Worm (Caenorhabditis elegans): Measurements from ENCODE around the gene srbc-61.

DNA sequence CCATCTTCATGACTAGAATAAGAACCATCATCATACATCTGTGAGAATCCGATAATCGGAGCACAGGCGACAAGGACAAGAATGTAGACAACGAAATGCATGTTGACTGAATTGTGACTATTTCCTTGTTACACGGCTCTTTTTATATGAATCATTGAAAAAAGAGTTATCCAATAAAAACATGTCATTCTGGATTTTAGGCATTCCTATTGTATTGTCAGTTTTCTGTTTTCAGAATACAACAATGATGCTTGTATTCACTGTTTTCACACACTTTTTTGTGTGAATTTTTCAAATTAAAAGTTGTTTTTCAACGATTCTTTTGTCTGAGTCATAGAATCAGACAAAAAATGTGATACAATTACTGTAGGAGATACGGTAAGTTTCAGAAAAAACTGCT, 40.1 kb upstream of the srbc-61 start, which contains the start of gene F20E11.18:
- TF ChIP-seq ztf-11 (tag; optimal IDR thresholded peaks at IDR 0.05) (no peak), snpc-4 (tag; optimal IDR thresholded peaks at IDR 0.05) (no peak), ama-1 (optimal IDR thresholded peaks at IDR 0.05) (no peak), sptf-1 (tag; optimal IDR thresholded peaks at IDR 0.05) (no peak), fkh-10 (GFP tag; optimal IDR thresholded peaks at IDR 0.05) (no peak), nhr-84 (tag; optimal IDR thresholded peaks at IDR 0.05) (no peak), pqm-1 (tag; optimal IDR thresholded peaks at IDR 0.05) (no peak), nhr-76 (tag; optimal IDR thresholded peaks at IDR 0.05) (no peak), swsn-7 (tag; optimal IDR thresholded peaks at IDR 0.05) (no peak), nhr-19 (GFP tag; conservative IDR thresholded peaks at IDR 0.05) (no peak), blmp-1 (tag; optimal IDR thresholded peaks at IDR 0.05) (no peak), lin-39 (tag; optimal IDR thresholded peaks at IDR 0.05) (no peak), efl-3 (GFP tag; optimal IDR thresholded peaks at IDR 0.05) (no peak), unc-86 (tag; optimal IDR thresholded peaks at IDR 0.05) (no peak)
